Fruit fly (Drosophila melanogaster) whole organism, embryonic: ENCODE data around the gene kay.

ENCODE experiments used
- CG31224 ChIP-seq: fragments of 200-800 bp; sonication (Bioruptor generic); IDR thresholded peaks from 2 replicates; pipeline ENCODE4 v1.3.6; 2022; ENCODE audit warnings: missing biosample characterization, missing genetic modification characterization
- sna ChIP-seq: fragments of 200-800 bp; sonication (Bioruptor generic); IDR thresholded peaks from 2 replicates; pipeline ENCODE4 v1.3.6; 2022; ENCODE audit warnings: missing biosample characterization, missing genetic modification characterization; ENCODE audit not compliant: partially characterized antibody

DNA sequence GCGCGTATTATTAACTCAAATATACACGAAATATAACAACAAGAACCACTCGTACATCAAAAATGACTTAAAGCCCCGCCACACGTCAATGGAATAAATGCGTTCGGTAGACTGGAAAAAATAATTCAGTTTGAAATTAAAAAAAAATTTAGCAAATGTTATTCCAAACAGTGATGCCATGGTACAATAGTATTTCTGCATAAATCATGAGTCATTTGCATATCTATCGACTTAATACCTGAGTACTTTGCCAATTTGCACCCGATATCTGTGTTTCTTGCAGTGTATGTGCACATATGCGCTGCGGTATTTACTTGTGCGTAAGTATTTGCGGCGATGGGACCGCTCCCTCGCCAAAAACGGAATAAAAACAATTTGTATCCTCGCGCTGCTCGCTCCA, 2.6 kb upstream of the kay start:
- no peak for TF ChIP-seq CG31224 (GFP tag; lab: Robert Waterston, UW)
- TF ChIP-seq sna (GFP tag; lab: Robert Waterston, UW) = no peak
